Fruit fly (Drosophila melanogaster): ENCODE measurements around the gene CG9525.

The CG9525 gene

DNA sequence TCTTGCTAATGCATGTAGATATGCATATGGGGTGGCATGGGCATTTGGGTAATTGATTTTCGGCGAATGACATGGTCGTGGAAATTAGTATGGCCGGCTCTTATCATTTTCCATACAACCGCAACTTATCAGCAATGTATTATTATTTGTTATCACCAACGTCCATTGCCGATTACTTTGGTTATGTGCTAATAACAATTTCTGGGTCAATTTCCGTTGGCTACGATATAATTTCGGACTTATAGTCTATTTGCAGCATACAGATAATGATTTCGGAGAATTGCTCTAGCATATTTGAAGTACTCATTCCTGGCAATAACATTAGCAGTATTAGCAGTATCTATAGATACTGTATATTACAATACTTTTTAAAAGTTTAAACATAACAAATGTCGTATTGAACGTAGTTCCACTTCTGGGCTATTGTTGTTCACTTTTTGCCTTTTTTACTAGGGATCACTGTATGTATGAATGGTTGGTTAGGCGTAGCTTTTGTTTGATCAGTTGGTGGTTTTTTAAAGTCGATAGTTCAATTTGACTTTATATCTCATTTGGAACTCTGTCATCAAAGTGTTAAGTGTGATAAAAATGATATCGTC lies 15.3 kb downstream of the CG9525 start, which contains the start of gene CG46397:
TSS of gene CG46397 (plus strand) at position 549 of the 599 bp plus-strand sequence.
- TF ChIP-seq CG43689 (GFP tag; IDR thresholded peaks at IDR 0.05) (no peak), C15 (GFP tag; IDR thresholded peaks at IDR 0.05) (no peak), grau (tag; optimal IDR thresholded peaks at IDR 0.05) (peak; percentile 63), sug (tag; optimal IDR thresholded peaks at IDR 0.05) (no peak), Fer1 (GFP tag; optimal IDR thresholded peaks at IDR 0.05) (peak; percentile 9), eve (GFP tag; optimal IDR thresholded peaks at IDR 0.05) (peak in 1 of 2 experiments; percentile 4), Med (GFP tag) (peak; percentile 16), ato (GFP tag; IDR thresholded peaks at IDR 0.05; ENCODE audit: partially characterized antibody) (no peak), pan (optimal IDR thresholded peaks at IDR 0.05) (no peak), pan (GFP tag; optimal IDR thresholded peaks at IDR 0.05 in 1 of 2, IDR thresholded peaks at IDR 0.05 in 1 of 2) (no peak), Pdp1 (GFP tag; optimal IDR thresholded peaks at IDR 0.05) (peak in 1 of 2 experiments; percentile 8), D19A (tag; optimal IDR thresholded peaks at IDR 0.05) (no peak), CG15479 (GFP tag; optimal IDR thresholded peaks at IDR 0.05) (peak; percentile 33), exex (tag; optimal IDR thresholded peaks at IDR 0.05) (peak; percentile 94), Dad (GFP tag; optimal IDR thresholded peaks at IDR 0.05) (no peak), CG34376 (GFP tag; optimal IDR thresholded peaks at IDR 0.05) (peak; percentile 59), CG14710 (tag; optimal IDR thresholded peaks at IDR 0.05) (no peak), mirr (GFP tag; optimal IDR thresholded peaks at IDR 0.05) (peak; percentile 83), sd (tag; optimal IDR thresholded peaks at IDR 0.05) (peak; percentile 21), CG2116 (GFP tag; optimal IDR thresholded peaks at IDR 0.05) (no peak)

DNA sequence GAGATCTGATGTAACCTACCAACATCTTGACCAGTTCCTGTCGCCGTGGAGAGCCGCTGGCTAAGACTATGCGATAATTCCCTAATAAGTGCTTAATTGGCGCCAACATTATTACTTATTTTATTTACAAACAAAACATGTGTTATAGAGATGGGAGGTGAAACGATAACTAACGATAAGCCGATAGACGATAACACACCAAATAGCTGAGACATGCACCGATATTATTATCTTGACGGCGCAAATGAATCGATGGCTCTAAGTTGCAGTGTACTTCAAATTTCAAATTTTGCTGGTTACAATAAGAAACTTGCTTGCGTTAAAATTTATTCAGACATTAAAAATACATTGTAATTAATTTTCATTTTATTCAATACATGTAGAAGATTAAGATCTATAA lies 19.0 kb downstream of the CG9525 start, which contains the start of gene CG9515:
TSS of gene CG9515 (minus strand) at position 148 of the 400 bp plus-strand sequence.
- TF ChIP-seq CG5953 (GFP tag; IDR thresholded peaks at IDR 0.05) (no peak), CG12942 (GFP tag; optimal IDR thresholded peaks at IDR 0.05) (no peak), CG8359 (GFP tag; optimal IDR thresholded peaks at IDR 0.05; ENCODE audit: borderline replicate concordance) (no peak), CG10565 (GFP tag; optimal IDR thresholded peaks at IDR 0.05) (no peak), Doc2 (GFP tag; IDR thresholded peaks at IDR 0.05) (no peak), Scr (GFP tag; IDR thresholded peaks at IDR 0.05; ENCODE audit: partially characterized antibody) (peak; percentile 71), hth (optimal IDR thresholded peaks at IDR 0.05) (no peak), Nf-YC (tag; optimal IDR thresholded peaks at IDR 0.05) (peak; percentile 10), fd3F (GFP tag; optimal IDR thresholded peaks at IDR 0.05) (no peak), Spps (tag; optimal IDR thresholded peaks at IDR 0.05) (no peak), aop (GFP tag; IDR thresholded peaks at IDR 0.05) (no peak), sisA (GFP tag; IDR thresholded peaks at IDR 0.05) (no peak), D19B (GFP tag; optimal IDR thresholded peaks at IDR 0.05) (no peak), CHES-1-like (GFP tag; optimal IDR thresholded peaks at IDR 0.05) (no peak), Camta (GFP tag; optimal IDR thresholded peaks at IDR 0.05) (no peak), Doc3 (GFP tag; IDR thresholded peaks at IDR 0.05; ENCODE audit: partially characterized antibody) (peak; percentile 71), Taf1 (GFP tag; IDR thresholded peaks at IDR 0.05) (no peak), sqz (GFP tag; optimal IDR thresholded peaks at IDR 0.05) (no peak), prd (optimal IDR thresholded peaks at IDR 0.05) (no peak), prd (GFP tag; IDR thresholded peaks at IDR 0.05) (no peak), nerfin-2 (GFP tag; IDR thresholded peaks at IDR 0.05; ENCODE audit: partially characterized antibody) (peak; percentile 87), CG10267 (tag; optimal IDR thresholded peaks at IDR 0.05) (peak; percentile 22), CG1233 (GFP tag; optimal IDR thresholded peaks at IDR 0.05) (no peak), chinmo (GFP tag; IDR thresholded peaks at IDR 0.05; ENCODE audit: partially characterized antibody) (peak; percentile 97), CG10462 (GFP tag; optimal IDR thresholded peaks at IDR 0.05) (no peak), CG17328 (GFP tag; IDR thresholded peaks at IDR 0.05) (no peak), CG42726 (GFP tag; IDR thresholded peaks at IDR 0.05; ENCODE audit: partially characterized antibody) (peak; percentile 61; the same call in 1 of the 2 replicates), pb (GFP tag; optimal IDR thresholded peaks at IDR 0.05) (no peak), tna (GFP tag; IDR thresholded peaks at IDR 0.05; ENCODE audit: partially characterized antibody) (peak; percentile 90), CG8290 (GFP tag; optimal IDR thresholded peaks at IDR 0.05) (no peak), CG8290 (tag; optimal IDR thresholded peaks at IDR 0.05) (peak in 1 of 2 experiments; percentile 52)

Data from whole organism, embryonic.